Fruit fly (Drosophila melanogaster) S2 (cell line): Measurements from ENCODE around the gene CG15358.

Experiments used
- CG8478 ChIP-seq: fragments of >200 bp; optimal IDR thresholded peaks from 2 replicates; lab custom pipeline; 2018
- CTCF ChIP-seq, 2 experiments: fragments of >200 bp; optimal IDR thresholded peaks; 2 replicates each; lab custom pipeline; 2018

dm6 chr2L:1839019-1839418 is 44.0 kb downstream of the CG15358 start:
- TF ChIP-seq CG8478 (lab: Kevin White, UChicago) = no peak
- TF ChIP-seq CTCF (optimal IDR thresholded peaks at IDR 0.05; lab: Kevin White, UChicago) = no peak
